Fruit fly (Drosophila melanogaster) whole organism, prepupa: ENCODE measurements around the gene CG6066.

Experiments
- CG11902 ChIP-seq: fragments of 200-800 bp; sonication (Bioruptor generic); optimal IDR thresholded peaks from 3 replicates; lab custom pipeline; 2016; ENCODE audit warnings: missing biosample characterization, missing genetic modification characterization
- CG16779 ChIP-seq: fragments of 200-800 bp; sonication (Bioruptor generic); optimal IDR thresholded peaks from 3 replicates; lab custom pipeline; 2017; ENCODE audit warnings: missing biosample characterization, mild to moderate bottlenecking, missing genetic modification characterization
- CG32006 ChIP-seq: fragments of 200-800 bp; sonication (Bioruptor generic); optimal IDR thresholded peaks from 3 replicates; lab custom pipeline; 2017; ENCODE audit warnings: missing biosample characterization, mild to moderate bottlenecking, missing genetic modification characterization
- CG7368 ChIP-seq: fragments of 200-800 bp; sonication (Bioruptor generic); optimal IDR thresholded peaks from 3 replicates; lab custom pipeline; 2016; ENCODE audit warnings: missing biosample characterization, missing genetic modification characterization
- Gug ChIP-seq: fragments of 200-800 bp; sonication (Bioruptor generic); IDR thresholded peaks from 2 replicates; pipeline ENCODE4 v1.3.6; 2022; ENCODE audit warnings: missing biosample characterization, missing genetic modification characterization
- Lpt ChIP-seq: fragments of 200-800 bp; sonication (Bioruptor generic); optimal IDR thresholded peaks from 3 replicates; lab custom pipeline; 2016; ENCODE audit warnings: missing biosample characterization, missing genetic modification characterization
- achi ChIP-seq: fragments of 200-800 bp; sonication (Bioruptor generic); optimal IDR thresholded peaks from 3 replicates; lab custom pipeline; 2016; ENCODE audit warnings: missing biosample characterization, missing genetic modification characterization
- eg ChIP-seq: fragments of 200-800 bp; sonication (Bioruptor generic); IDR thresholded peaks from 3 replicates; pipeline ENCODE4 v1.3.6; 2022; ENCODE audit warnings: missing biosample characterization, missing genetic modification characterization
- esn ChIP-seq: fragments of 200-800 bp; sonication (Bioruptor generic); optimal IDR thresholded peaks from 2 replicates; lab custom pipeline; 2016; ENCODE audit warnings: missing biosample characterization, mild to moderate bottlenecking, missing genetic modification characterization, moderate library complexity

DNA sequence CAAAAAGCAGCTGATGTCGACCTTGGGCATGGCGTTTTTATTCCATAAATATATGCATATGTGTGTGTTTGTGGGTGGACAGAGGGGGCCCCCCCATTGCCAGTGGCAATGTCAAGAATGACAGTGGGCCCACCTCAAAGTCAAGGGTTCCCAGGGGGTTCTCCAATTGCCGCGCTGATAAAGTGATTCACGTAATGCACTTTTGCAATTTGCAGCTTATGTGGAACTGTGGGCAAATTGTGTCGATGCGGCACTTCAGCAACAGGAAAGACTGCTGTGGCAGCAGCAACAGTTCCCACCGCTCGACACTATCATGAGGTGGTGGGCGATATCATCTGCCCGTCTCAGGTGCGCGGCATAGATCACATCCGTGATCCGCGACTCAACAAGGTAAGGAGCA, 37.5 kb upstream of the CG6066 start:
- TF ChIP-seq CG32006 (GFP tag; lab: Kevin White, UChicago) (no peak), Lpt (GFP tag; lab: Kevin White, UChicago) (no peak), esn (GFP tag; lab: Kevin White, UChicago) (no peak), Gug (GFP tag; lab: Robert Waterston, UW) (no peak), CG11902 (no peak), achi (GFP tag; lab: Kevin White, UChicago) (no peak), eg (GFP tag; lab: Robert Waterston, UW) (no peak), CG16779 (tag; lab: Kevin White, UChicago) (no peak), CG7368 (GFP tag; lab: Kevin White, UChicago) (no peak)
